Fruit fly (Drosophila melanogaster) whole organism, prepupa: ENCODE results near the gene Meltrin.

ENCODE experiments used
- Blimp-1 ChIP-seq: fragments of 200-800 bp; sonication (Bioruptor generic); optimal IDR thresholded peaks from 3 replicates; lab custom pipeline; 2017; ENCODE audit warnings: missing biosample characterization, missing genetic modification characterization, mild to moderate bottlenecking, moderate library complexity, missing genetic modification reagents
- CG10631 ChIP-seq: fragments of 200-800 bp; sonication (Bioruptor generic); optimal IDR thresholded peaks from 2 replicates; lab custom pipeline; 2016; ENCODE audit warnings: missing biosample characterization, missing genetic modification characterization
- CG10669 ChIP-seq: fragments of 200-800 bp; sonication (Bioruptor generic); optimal IDR thresholded peaks from 3 replicates; lab custom pipeline; 2018; ENCODE audit warnings: missing biosample characterization, mild to moderate bottlenecking, missing genetic modification characterization, moderate library complexity
- CG11762 ChIP-seq: fragments of 200-800 bp; sonication (Bioruptor generic); optimal IDR thresholded peaks from 3 replicates; lab custom pipeline; 2016; ENCODE audit warnings: missing biosample characterization, missing genetic modification characterization; ENCODE audit not compliant: insufficient read depth
- CG11902 ChIP-seq: fragments of 200-800 bp; sonication (Bioruptor generic); optimal IDR thresholded peaks from 3 replicates; lab custom pipeline; 2016; ENCODE audit warnings: missing biosample characterization, missing genetic modification characterization
- CG15336 ChIP-seq: fragments of 200-800 bp; sonication (Bioruptor generic); IDR thresholded peaks from 2 replicates; pipeline ENCODE4 v1.3.6; 2022; ENCODE audit warnings: missing biosample characterization, missing genetic modification characterization
- CG1621 ChIP-seq: fragments of 200-800 bp; sonication (Bioruptor generic); optimal IDR thresholded peaks from 3 replicates; lab custom pipeline; 2018; ENCODE audit warnings: missing biosample characterization, mild to moderate bottlenecking, missing genetic modification characterization
- CG16779 ChIP-seq: fragments of 200-800 bp; sonication (Bioruptor generic); optimal IDR thresholded peaks from 3 replicates; lab custom pipeline; 2017; ENCODE audit warnings: missing biosample characterization, mild to moderate bottlenecking, missing genetic modification characterization
- CG3032 ChIP-seq: fragments of 200-800 bp; optimal IDR thresholded peaks from 2 replicates; lab custom pipeline; 2019; ENCODE audit warnings: missing biosample characterization, mild to moderate bottlenecking, missing genetic modification characterization, moderate library complexity
- CG31627 ChIP-seq: fragments of 200-800 bp; sonication (Bioruptor generic); optimal IDR thresholded peaks from 3 replicates; lab custom pipeline; 2016; ENCODE audit warnings: missing biosample characterization, missing genetic modification characterization
- CG3919 ChIP-seq: fragments of 200-800 bp; sonication (Bioruptor generic); optimal IDR thresholded peaks from 3 replicates; lab custom pipeline; 2016; ENCODE audit warnings: missing biosample characterization, missing genetic modification characterization
- CG4318 ChIP-seq: fragments of 200-800 bp; sonication (Bioruptor generic); optimal IDR thresholded peaks from 3 replicates; lab custom pipeline; 2017; ENCODE audit warnings: missing biosample characterization, mild to moderate bottlenecking, missing genetic modification characterization
- CG6163 ChIP-seq: fragments of 200-800 bp; sonication (Bioruptor generic); IDR thresholded peaks from 3 replicates; pipeline ENCODE4 v1.3.6; 2022; ENCODE audit warnings: missing biosample characterization, missing genetic modification characterization
- CG6276 ChIP-seq: fragments of 200-800 bp; sonication (Bioruptor generic); optimal IDR thresholded peaks from 2 replicates; lab custom pipeline; 2017; ENCODE audit warnings: missing biosample characterization, mild to moderate bottlenecking, missing genetic modification characterization
- CG6792 ChIP-seq: fragments of 200-800 bp; sonication (Bioruptor generic); optimal IDR thresholded peaks from 3 replicates; lab custom pipeline; 2016; ENCODE audit warnings: missing biosample characterization, missing genetic modification characterization
- CG6808 ChIP-seq: fragments of 200-800 bp; sonication (Bioruptor generic); optimal IDR thresholded peaks from 3 replicates; lab custom pipeline; 2017; ENCODE audit warnings: missing biosample characterization, missing genetic modification characterization, mild to moderate bottlenecking, moderate library complexity, missing genetic modification reagents
- CG6854 ChIP-seq: fragments of 200-800 bp; sonication (Bioruptor generic); optimal IDR thresholded peaks from 2 replicates; lab custom pipeline; 2017; ENCODE audit warnings: missing biosample characterization, mild to moderate bottlenecking, missing genetic modification characterization
- CG7368 ChIP-seq: fragments of 200-800 bp; sonication (Bioruptor generic); optimal IDR thresholded peaks from 3 replicates; lab custom pipeline; 2016; ENCODE audit warnings: missing biosample characterization, missing genetic modification characterization
- CG8119 ChIP-seq: fragments of 200-800 bp; sonication (Bioruptor generic); IDR thresholded peaks from 3 replicates; pipeline ENCODE4 v1.3.6; 2022; ENCODE audit warnings: missing biosample characterization, missing genetic modification characterization
- CG8319 ChIP-seq: fragments of 200-800 bp; sonication (Bioruptor generic); optimal IDR thresholded peaks from 3 replicates; lab custom pipeline; 2016; ENCODE audit warnings: missing biosample characterization, missing genetic modification characterization
- CG8632 ChIP-seq: fragments of 200-800 bp; sonication (Bioruptor generic); optimal IDR thresholded peaks from 3 replicates; lab custom pipeline; 2016; ENCODE audit warnings: missing biosample characterization, missing genetic modification characterization
- CG9139 ChIP-seq: fragments of 200-800 bp; sonication (Bioruptor generic); optimal IDR thresholded peaks from 3 replicates; lab custom pipeline; 2017; ENCODE audit warnings: missing biosample characterization, mild to moderate bottlenecking, missing genetic modification characterization
- Eip78C ChIP-seq: fragments of 200-800 bp; sonication (Bioruptor generic); peaks from one replicate; lab custom pipeline; 2016; ENCODE audit warnings: missing biosample characterization, missing genetic modification characterization
- Ets21C ChIP-seq: fragments of 200-800 bp; sonication (Bioruptor generic); optimal IDR thresholded peaks from 3 replicates; lab custom pipeline; 2016; ENCODE audit warnings: missing biosample characterization, missing genetic modification characterization
- Gug ChIP-seq: fragments of 200-800 bp; sonication (Bioruptor generic); IDR thresholded peaks from 2 replicates; pipeline ENCODE4 v1.3.6; 2022; ENCODE audit warnings: missing biosample characterization, missing genetic modification characterization
- Hr38 ChIP-seq: sonication (Bioruptor generic); optimal IDR thresholded peaks from 2 replicates; lab custom pipeline; 2016; ENCODE audit warnings: missing biosample characterization, missing genetic modification characterization
- Hr39 ChIP-seq: fragments of 200-800 bp; sonication (Bioruptor generic); optimal IDR thresholded peaks from 2 replicates; lab custom pipeline; 2016; ENCODE audit warnings: missing biosample characterization, missing genetic modification characterization
- Hr4 ChIP-seq: fragments of 200-800 bp; sonication (Bioruptor generic); optimal IDR thresholded peaks from 3 replicates; lab custom pipeline; 2016; ENCODE audit warnings: missing biosample characterization, missing genetic modification characterization
- Met ChIP-seq: fragments of 200-800 bp; sonication (Bioruptor generic); optimal IDR thresholded peaks from 3 replicates; lab custom pipeline; 2016; ENCODE audit warnings: missing biosample characterization, missing genetic modification characterization
- OdsH ChIP-seq: fragments of 200-800 bp; sonication (Bioruptor generic); optimal IDR thresholded peaks from 3 replicates; lab custom pipeline; 2016; ENCODE audit warnings: missing biosample characterization, missing genetic modification characterization
- Smox ChIP-seq: fragments of 200-800 bp; sonication (Bioruptor generic); optimal IDR thresholded peaks from 3 replicates; lab custom pipeline; 2016; ENCODE audit warnings: missing biosample characterization, missing genetic modification characterization
- Sox102F ChIP-seq: fragments of 200-800 bp; sonication (Bioruptor generic); optimal IDR thresholded peaks from 2 replicates; lab custom pipeline; 2016; ENCODE audit warnings: missing biosample characterization, mild to moderate bottlenecking, missing genetic modification characterization
- Sox14 ChIP-seq: fragments of 200-800 bp; sonication (Bioruptor generic); optimal IDR thresholded peaks from 3 replicates; lab custom pipeline; 2016; ENCODE audit warnings: missing biosample characterization, missing genetic modification characterization
- Sox15 ChIP-seq: fragments of 200-800 bp; sonication (Bioruptor generic); optimal IDR thresholded peaks from 3 replicates; lab custom pipeline; 2016; ENCODE audit warnings: missing biosample characterization, missing genetic modification characterization
- achi ChIP-seq: fragments of 200-800 bp; sonication (Bioruptor generic); optimal IDR thresholded peaks from 3 replicates; lab custom pipeline; 2016; ENCODE audit warnings: missing biosample characterization, missing genetic modification characterization
- dsx ChIP-seq: fragments of 200-800 bp; optimal IDR thresholded peaks from 3 replicates; lab custom pipeline; 2019; ENCODE audit warnings: missing biosample characterization, mild to moderate bottlenecking, missing genetic modification characterization, moderate library complexity; ENCODE audit not compliant: poor library complexity, severe bottlenecking
- eg ChIP-seq: fragments of 200-800 bp; sonication (Bioruptor generic); IDR thresholded peaks from 3 replicates; pipeline ENCODE4 v1.3.6; 2022; ENCODE audit warnings: missing biosample characterization, missing genetic modification characterization
- fd59A ChIP-seq: fragments of 200-800 bp; sonication (Bioruptor generic); optimal IDR thresholded peaks from 2 replicates; lab custom pipeline; 2017; ENCODE audit warnings: missing biosample characterization, mild to moderate bottlenecking, missing genetic modification characterization, missing genetic modification reagents
- fd85E ChIP-seq: fragments of 200-800 bp; sonication (Bioruptor generic); optimal IDR thresholded peaks from 3 replicates; lab custom pipeline; 2016; ENCODE audit warnings: missing biosample characterization, missing genetic modification characterization
- lz ChIP-seq: fragments of 200-800 bp; sonication (Bioruptor generic); optimal IDR thresholded peaks from 3 replicates; lab custom pipeline; 2016; ENCODE audit warnings: missing biosample characterization, missing genetic modification characterization
- net ChIP-seq: fragments of 200-800 bp; sonication (Bioruptor generic); optimal IDR thresholded peaks from 3 replicates; lab custom pipeline; 2016; ENCODE audit warnings: missing biosample characterization, missing genetic modification characterization
- pdm3 ChIP-seq: fragments of 200-800 bp; sonication (Bioruptor generic); optimal IDR thresholded peaks from 3 replicates; lab custom pipeline; 2016; ENCODE audit warnings: missing biosample characterization, missing genetic modification characterization
- ss ChIP-seq, 2 experiments: fragments of 200-800 bp; sonication (Bioruptor generic); optimal IDR thresholded peaks; 2 replicates in 1 of 2; 3 replicates in 1 of 2; lab custom pipeline; 2017 to 2018; ENCODE audit warnings: mild to moderate bottlenecking in 2 of 2, missing biosample characterization in 2 of 2, missing genetic modification characterization in 2 of 2, moderate library complexity in 1 of 2
- svp ChIP-seq: fragments of 200-800 bp; sonication (Bioruptor generic); peaks from one replicate; lab custom pipeline; 2016; ENCODE audit warnings: missing biosample characterization, missing genetic modification characterization
- topi ChIP-seq: fragments of 200-800 bp; sonication (Bioruptor generic); optimal IDR thresholded peaks from 3 replicates; lab custom pipeline; 2016; ENCODE audit warnings: missing biosample characterization, missing genetic modification characterization
- vri ChIP-seq: fragments of 200-800 bp; sonication (Bioruptor generic); optimal IDR thresholded peaks from 3 replicates; lab custom pipeline; 2016; ENCODE audit warnings: missing biosample characterization, mild to moderate bottlenecking, missing genetic modification characterization

Meltrin gene

dm6 chr3R:14739088-14739487, 42.0 kb upstream of the Meltrin start (continued):
- peak; percentile 98 for TF ChIP-seq dsx
- no peak for TF ChIP-seq CG11902 (GFP tag; lab: Kevin White, UChicago)
- TF ChIP-seq CG9139, result peak; percentile 18
- peak; percentile 45 for TF ChIP-seq CG6854 (GFP tag; lab: Kevin White, UChicago)
- peak; percentile 22 for TF ChIP-seq CG16779 (tag; lab: Kevin White, UChicago)
- peak; percentile 21 for TF ChIP-seq Sox14 (GFP tag; lab: Kevin White, UChicago)
- TF ChIP-seq vri (GFP tag; lab: Kevin White, UChicago), result peak; percentile 79
- TF ChIP-seq CG11762 (GFP tag; lab: Kevin White, UChicago), result no peak
- TF ChIP-seq CG3919, result peak; percentile 24
- peak; percentile 24; the same call in 2 of the 3 replicates for TF ChIP-seq CG8119 (GFP tag; lab: Robert Waterston, UW)
- peak; percentile 73; the same call in 2 of the 3 replicates for TF ChIP-seq CG6163 (GFP tag; lab: Robert Waterston, UW)
- TF ChIP-seq pdm3, result no peak

dm6 chr3R:14737894-14738860, 41.1 kb upstream of the Meltrin start:
- TF ChIP-seq CG15336 (GFP tag; lab: Robert Waterston, UW), result peak; percentile 98
- TF ChIP-seq eg (GFP tag; lab: Robert Waterston, UW), result peak; percentile 98
- TF ChIP-seq Blimp-1 (GFP tag; lab: Kevin White, UChicago), result peak; percentile 91
- TF ChIP-seq CG10669, result peak; percentile 95
- peak; percentile 94 for TF ChIP-seq CG6276 (GFP tag; lab: Kevin White, UChicago)
- TF ChIP-seq dsx, result peak; percentile 78
- TF ChIP-seq fd59A, result peak; percentile 94
- peak; percentile 90 for TF ChIP-seq fd85E (GFP tag; lab: Kevin White, UChicago)
- TF ChIP-seq CG8319 (GFP tag; lab: Kevin White, UChicago), result peak; percentile 94
- TF ChIP-seq vri (GFP tag; lab: Kevin White, UChicago), result peak; percentile 94
- TF ChIP-seq achi (GFP tag; lab: Kevin White, UChicago), result peak; percentile 97
- peak; percentile 94 for TF ChIP-seq CG6854 (GFP tag; lab: Kevin White, UChicago)
- TF ChIP-seq CG4318 (GFP tag; lab: Kevin White, UChicago), result peak; percentile 97
- peak; percentile 88 for TF ChIP-seq CG6808 (GFP tag; lab: Kevin White, UChicago)
- peak; percentile 97 for TF ChIP-seq CG11902 (GFP tag; lab: Kevin White, UChicago)
- TF ChIP-seq OdsH (GFP tag; lab: Kevin White, UChicago), result peak; percentile 99
- TF ChIP-seq Hr38, result peak; percentile 79
- TF ChIP-seq CG10631, result peak; percentile 98
- TF ChIP-seq CG3032 (tag; lab: Kevin White, UChicago), result peak; percentile 95
- TF ChIP-seq Met (GFP tag; lab: Kevin White, UChicago), result peak; percentile 99
- TF ChIP-seq CG11762 (GFP tag; lab: Kevin White, UChicago), result peak; percentile 97
- TF ChIP-seq CG6163 (GFP tag; lab: Robert Waterston, UW), result peak; percentile 99
- peak; percentile 99 for TF ChIP-seq Hr39 (GFP tag; lab: Kevin White, UChicago)
- TF ChIP-seq Sox102F (GFP tag; lab: Kevin White, UChicago), result peak; percentile 98
- peak; percentile 97 for TF ChIP-seq Sox15 (GFP tag; lab: Kevin White, UChicago)
- TF ChIP-seq CG8632, result peak; percentile 97
- TF ChIP-seq Ets21C, result peak; percentile 97
- peak; percentile 99 for TF ChIP-seq Hr4 (GFP tag; lab: Kevin White, UChicago)
- TF ChIP-seq Sox14 (GFP tag; lab: Kevin White, UChicago), result peak; percentile 99
- peak; percentile 96 for TF ChIP-seq CG7368 (GFP tag; lab: Kevin White, UChicago)
- peak; percentile 99 for TF ChIP-seq topi
- TF ChIP-seq net (GFP tag; lab: Kevin White, UChicago), result peak; percentile 97
- peak; percentile 89 to 90 for TF ChIP-seq ss (GFP tag; optimal IDR thresholded peaks at IDR 0.05; lab: Kevin White, UChicago)
- peak; percentile 98 for TF ChIP-seq lz (GFP tag; lab: Kevin White, UChicago)
- TF ChIP-seq CG31627, result peak; percentile 99
- peak; percentile 98 for TF ChIP-seq Smox (GFP tag; lab: Kevin White, UChicago)
- TF ChIP-seq Gug (GFP tag; lab: Robert Waterston, UW), result peak; percentile 97
- TF ChIP-seq CG1621 (tag; lab: Kevin White, UChicago), result peak; percentile 93
- TF ChIP-seq svp (GFP tag; lab: Kevin White, UChicago), result peak; percentile 99
- TF ChIP-seq CG6792 (GFP tag; lab: Kevin White, UChicago), result peak; percentile 98
- peak; percentile 99 for TF ChIP-seq Eip78C (GFP tag; lab: Kevin White, UChicago)
